Worm (Caenorhabditis elegans): ENCODE data around the gene F56D5.6.

Gene F56D5.6

ce11 chrIV:9427959-9428358 lies 26.2 kb downstream of the F56D5.6 start, which contains the start of gene F59B8.1:
F59B8.1 (plus strand) TSS chrIV:9428259.
- no peak for TF ChIP-seq skn-1 (tag; optimal IDR thresholded peaks at IDR 0.05)
- TF ChIP-seq mab-5 (tag; optimal IDR thresholded peaks at IDR 0.05): no peak
- no peak for TF ChIP-seq gmeb-1 (tag; optimal IDR thresholded peaks at IDR 0.05)
- no peak for TF ChIP-seq nhr-25 (tag; optimal IDR thresholded peaks at IDR 0.05)
- no peak for TF ChIP-seq lin-13 (GFP tag; optimal IDR thresholded peaks at IDR 0.05)
- TF ChIP-seq lin-11 (tag; optimal IDR thresholded peaks at IDR 0.05): no peak
- no peak for TF ChIP-seq mdl-1 (tag; optimal IDR thresholded peaks at IDR 0.05)
- no peak for TF ChIP-seq elt-1 (tag; optimal IDR thresholded peaks at IDR 0.05)
- TF ChIP-seq C34F6.9 (tag; optimal IDR thresholded peaks at IDR 0.05): no peak
- TF ChIP-seq F13H6.1 (tag; optimal IDR thresholded peaks at IDR 0.05): no peak
- no peak for TF ChIP-seq ZK546.5 (tag; optimal IDR thresholded peaks at IDR 0.05)
- no peak for TF ChIP-seq nhr-10 (tag; optimal IDR thresholded peaks at IDR 0.05)
- no peak for TF ChIP-seq aly-2 (tag; optimal IDR thresholded peaks at IDR 0.05)
- TF ChIP-seq ztf-4 (tag; optimal IDR thresholded peaks at IDR 0.05): no peak
- TF ChIP-seq R02D3.7 (tag; optimal IDR thresholded peaks at IDR 0.05): no peak
- TF ChIP-seq dmd-4 (tag; optimal IDR thresholded peaks at IDR 0.05): no peak
- TF ChIP-seq nhr-11 (tag; optimal IDR thresholded peaks at IDR 0.05): no peak
- no peak for TF ChIP-seq nhr-77 (tag; optimal IDR thresholded peaks at IDR 0.05)

DNA sequence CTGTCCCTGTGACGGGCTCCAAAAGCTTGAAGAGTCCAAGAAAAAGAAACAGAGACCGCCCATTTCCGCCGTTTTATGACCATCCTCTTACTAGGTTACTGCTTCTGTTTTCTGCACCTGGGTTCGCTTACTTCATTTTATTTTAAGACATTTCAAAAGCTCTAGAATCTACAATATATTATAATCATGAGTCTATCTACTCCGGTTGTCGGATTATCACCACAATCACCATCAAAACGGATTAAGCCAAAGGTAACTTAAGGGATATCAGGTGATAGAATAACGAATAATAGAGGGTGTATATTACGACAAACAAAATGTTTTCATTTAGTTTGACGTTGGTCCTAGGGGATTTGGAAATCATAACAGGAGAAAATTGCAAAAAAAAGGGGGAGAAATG lies 30.6 kb downstream of the F56D5.6 start:
- TF ChIP-seq sem-4 (tag; optimal IDR thresholded peaks at IDR 0.05) (no peak), aly-2 (tag; optimal IDR thresholded peaks at IDR 0.05) (no peak), elt-1 (tag; optimal IDR thresholded peaks at IDR 0.05) (no peak), elt-3 (tag; optimal IDR thresholded peaks at IDR 0.05) (no peak), lin-39 (tag; optimal IDR thresholded peaks at IDR 0.05) (no peak), nhr-6 (tag; optimal IDR thresholded peaks at IDR 0.05) (no peak), egl-27 (tag; optimal IDR thresholded peaks at IDR 0.05) (no peak), C34F6.9 (tag; optimal IDR thresholded peaks at IDR 0.05) (no peak), nhr-10 (tag; optimal IDR thresholded peaks at IDR 0.05) (no peak), unc-62 (GFP tag; optimal IDR thresholded peaks at IDR 0.05) (no peak), nhr-25 (tag; optimal IDR thresholded peaks at IDR 0.05) (no peak), nhr-11 (tag; optimal IDR thresholded peaks at IDR 0.05) (no peak), ztf-1 (GFP tag; conservative IDR thresholded peaks at IDR 0.05) (no peak), skn-1 (tag; optimal IDR thresholded peaks at IDR 0.05) (no peak), nhr-129 (tag; optimal IDR thresholded peaks at IDR 0.05) (no peak), nhr-21 (tag; optimal IDR thresholded peaks at IDR 0.05) (no peak), F13H6.1 (tag; optimal IDR thresholded peaks at IDR 0.05) (no peak), unc-55 (GFP tag; optimal IDR thresholded peaks at IDR 0.05) (no peak), nhr-77 (tag; optimal IDR thresholded peaks at IDR 0.05) (no peak), unc-39 (tag; optimal IDR thresholded peaks at IDR 0.05) (no peak)

DNA sequence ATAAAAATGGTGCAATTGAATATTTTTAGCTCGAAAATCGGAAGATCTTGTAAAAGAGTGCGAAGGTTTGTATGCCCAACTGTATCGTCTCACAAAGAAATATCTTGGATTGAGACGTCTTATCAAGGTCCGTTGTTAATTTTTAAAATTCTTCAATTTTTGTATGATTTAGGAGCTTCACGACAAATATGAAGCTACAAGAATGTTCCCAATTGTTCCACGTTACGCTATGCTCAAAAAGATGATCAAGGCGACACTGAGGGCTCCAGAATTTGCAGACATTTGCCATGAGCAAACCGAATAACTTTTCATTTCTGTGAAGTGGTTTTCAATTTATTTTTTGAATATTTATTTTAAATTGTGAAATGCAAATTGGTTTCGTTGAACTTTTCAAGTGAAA lies 37.0 kb downstream of the F56D5.6 start:
- TF ChIP-seq snpc-4 (tag; optimal IDR thresholded peaks at IDR 0.05) (no peak), lsy-2 (tag; optimal IDR thresholded peaks at IDR 0.05) (peak in 1 of 2 experiments; percentile 27), sma-3 (GFP tag; optimal IDR thresholded peaks at IDR 0.05) (peak; percentile 73), gmeb-1 (tag; optimal IDR thresholded peaks at IDR 0.05) (peak; percentile 51), blmp-1 (tag; optimal IDR thresholded peaks at IDR 0.05; ENCODE audit: insufficient read depth) (no peak), nhr-6 (tag; optimal IDR thresholded peaks at IDR 0.05) (peak; percentile 37), fos-1 (tag; optimal IDR thresholded peaks at IDR 0.05) (peak; percentile 10), mab-5 (tag; optimal IDR thresholded peaks at IDR 0.05) (no peak), nhr-129 (tag; optimal IDR thresholded peaks at IDR 0.05) (peak; percentile 29), ztf-4 (tag; optimal IDR thresholded peaks at IDR 0.05) (peak; percentile 19), lin-13 (GFP tag; optimal IDR thresholded peaks at IDR 0.05) (peak; percentile 66), egl-27 (tag; optimal IDR thresholded peaks at IDR 0.05) (no peak), sma-9 (GFP tag; optimal IDR thresholded peaks at IDR 0.05) (peak; percentile 64), sma-9 (tag; optimal IDR thresholded peaks at IDR 0.05) (no peak), ama-1 (optimal IDR thresholded peaks at IDR 0.05) (peak; percentile 85), crh-2 (tag; optimal IDR thresholded peaks at IDR 0.05) (peak; percentile 37), mdl-1 (tag; optimal IDR thresholded peaks at IDR 0.05) (peak in 1 of 2 experiments; percentile 0)

ce11 chrIV:9440880-9441336 lies 39.2 kb downstream of the F56D5.6 start, which contains the start of gene idh-1:
idh-1 (minus strand) TSS chrIV:9441107.
- no peak for TF ChIP-seq egl-27 (tag; optimal IDR thresholded peaks at IDR 0.05)
- no peak for TF ChIP-seq nhr-237 (tag; optimal IDR thresholded peaks at IDR 0.05)
- no peak for TF ChIP-seq elt-3 (tag; optimal IDR thresholded peaks at IDR 0.05)
- no peak for TF ChIP-seq nhr-23 (tag; optimal IDR thresholded peaks at IDR 0.05)
- peak; percentile 49 for TF ChIP-seq gmeb-1 (tag; optimal IDR thresholded peaks at IDR 0.05)
- no peak for TF ChIP-seq ZK546.5 (tag; optimal IDR thresholded peaks at IDR 0.05)
- TF ChIP-seq nhr-6 (tag; optimal IDR thresholded peaks at IDR 0.05): no peak
- no peak for TF ChIP-seq sem-4 (tag; optimal IDR thresholded peaks at IDR 0.05)
- no peak for TF ChIP-seq R02D3.7 (tag; optimal IDR thresholded peaks at IDR 0.05)
- TF ChIP-seq mbf-1 (tag; optimal IDR thresholded peaks at IDR 0.05): no peak
- no peak for TF ChIP-seq sma-9 (GFP tag; optimal IDR thresholded peaks at IDR 0.05)
- no peak for TF ChIP-seq sma-9 (tag; optimal IDR thresholded peaks at IDR 0.05)
- TF ChIP-seq unc-62 (GFP tag; optimal IDR thresholded peaks at IDR 0.05): no peak
- TF ChIP-seq ama-1 (optimal IDR thresholded peaks at IDR 0.05): peak; percentile 81
- TF ChIP-seq ztf-4 (tag; optimal IDR thresholded peaks at IDR 0.05): no peak
- no peak for TF ChIP-seq elt-1 (tag; optimal IDR thresholded peaks at IDR 0.05)
- peak; percentile 0 for TF ChIP-seq crh-2 (tag; optimal IDR thresholded peaks at IDR 0.05)
- no peak for TF ChIP-seq dmd-4 (tag; optimal IDR thresholded peaks at IDR 0.05)
- TF ChIP-seq alr-1 (tag; optimal IDR thresholded peaks at IDR 0.05): no peak
- no peak for TF ChIP-seq nhr-12 (tag; optimal IDR thresholded peaks at IDR 0.05)
- TF ChIP-seq sma-3 (GFP tag; optimal IDR thresholded peaks at IDR 0.05): peak; percentile 11
- TF ChIP-seq mdl-1 (tag; optimal IDR thresholded peaks at IDR 0.05): no peak
- TF ChIP-seq unc-39 (tag; optimal IDR thresholded peaks at IDR 0.05): no peak
- no peak for TF ChIP-seq mab-5 (tag; optimal IDR thresholded peaks at IDR 0.05)
- no peak for TF ChIP-seq ceh-82 (tag; optimal IDR thresholded peaks at IDR 0.05)
- no peak for TF ChIP-seq nhr-11 (tag; optimal IDR thresholded peaks at IDR 0.05)
- TF ChIP-seq skn-1 (tag; optimal IDR thresholded peaks at IDR 0.05): no peak
- TF ChIP-seq lin-39 (tag; optimal IDR thresholded peaks at IDR 0.05): no peak
- peak; percentile 48 for TF ChIP-seq F13H6.1 (tag; optimal IDR thresholded peaks at IDR 0.05)
